Fruit fly (Drosophila melanogaster): ENCODE data around the gene Mrp4.

DNA sequence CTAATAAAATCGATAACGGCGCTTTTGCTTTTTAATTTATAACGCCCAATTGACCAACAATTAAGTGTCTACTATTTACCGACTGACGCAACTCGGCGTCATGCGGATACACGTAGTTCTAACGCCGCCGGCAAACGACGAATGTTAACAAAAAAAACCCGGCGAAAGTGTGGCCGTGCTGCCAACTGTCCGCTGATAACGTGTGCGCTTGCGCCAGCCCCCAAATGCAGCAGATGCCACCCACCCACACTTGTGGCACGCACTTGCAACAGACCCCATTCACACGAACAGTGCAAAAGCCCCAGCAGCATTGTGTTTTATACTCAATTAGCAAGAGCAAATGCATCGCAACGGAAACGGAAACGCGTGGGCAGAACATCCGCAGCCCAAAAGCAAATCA, 5.9 kb upstream of the Mrp4 start:
- TF ChIP-seq Myc (optimal IDR thresholded peaks at IDR 0.05) = no peak
- TF ChIP-seq h (optimal IDR thresholded peaks at IDR 0.05) = no peak
- TF ChIP-seq psq (optimal IDR thresholded peaks at IDR 0.05) = no peak
